Worm (Caenorhabditis elegans) whole organism, mixed stage, embryonic: ENCODE measurements around the gene pei-1.
A peak's percentile ranks its signal among the peaks of the same experiment; 100 is the strongest.
"Not testable (repeated sequence)": the region's sequence is repeated elsewhere in the genome, so short reads cannot be mapped to it uniquely, and the experiment has no call there.

Experiments used
- M03D4.4 ChIP-seq: sonication (generic microtip); optimal IDR thresholded peaks from 2 replicates; lab custom pipeline; 2017; ENCODE audit warnings: mild to moderate bottlenecking, missing genetic modification characterization, missing compliant biosample characterization
- bed-3 ChIP-seq: fragments of 200-800 bp; sonication (Bioruptor generic); optimal IDR thresholded peaks from 3 replicates; lab custom pipeline; 2018; ENCODE audit warnings: mild to moderate bottlenecking, missing genetic modification characterization, moderate library complexity, missing compliant biosample characterization
- blmp-1 ChIP-seq: fragments of 150-350 bp; optimal IDR thresholded peaks from 2 replicates; lab custom pipeline; 2014; ENCODE audit warnings: missing biosample characterization, missing genetic modification characterization
- ceh-39 ChIP-seq: fragments of 150-350 bp; optimal IDR thresholded peaks from 2 replicates; lab custom pipeline; 2014; ENCODE audit warnings: missing biosample characterization, missing genetic modification characterization
- ceh-43 ChIP-seq: fragments of 200-800 bp; sonication (Bioruptor generic); optimal IDR thresholded peaks from 2 replicates; lab custom pipeline; 2018; ENCODE audit warnings: mild to moderate bottlenecking, missing genetic modification characterization, moderate library complexity, missing compliant biosample characterization
- ces-1 ChIP-seq: fragments of 150-350 bp; optimal IDR thresholded peaks from 2 replicates; lab custom pipeline; 2014; ENCODE audit warnings: missing biosample characterization, missing genetic modification reagents, missing genetic modification characterization
- cnd-1 ChIP-seq: fragments of 200-800 bp; sonication (Bioruptor generic); optimal IDR thresholded peaks from 2 replicates; lab custom pipeline; 2018; ENCODE audit warnings: mild to moderate bottlenecking, missing genetic modification characterization, missing compliant biosample characterization
- elt-1 ChIP-seq: sonication (generic microtip); optimal IDR thresholded peaks from 2 replicates; lab custom pipeline; 2017; ENCODE audit warnings: missing genetic modification characterization, mild to moderate bottlenecking, missing compliant biosample characterization, antibody characterized with exemption, moderate library complexity, borderline replicate concordance; ENCODE audit not compliant: insufficient read depth
- elt-3 ChIP-seq: fragments of 150-350 bp; optimal IDR thresholded peaks from 2 replicates; lab custom pipeline; 2014; ENCODE audit warnings: missing biosample characterization, missing genetic modification characterization
- flh-1 ChIP-seq: fragments of 200-800 bp; sonication (Bioruptor generic); optimal IDR thresholded peaks from 2 replicates; lab custom pipeline; 2018; ENCODE audit warnings: mild to moderate bottlenecking, missing genetic modification characterization, moderate library complexity, missing compliant biosample characterization
- ham-2 ChIP-seq: fragments of 200-800 bp; sonication (Bioruptor generic); optimal IDR thresholded peaks from 2 replicates; lab custom pipeline; 2018; ENCODE audit warnings: mild to moderate bottlenecking, missing genetic modification characterization, missing compliant biosample characterization
- lin-32 ChIP-seq: fragments of 200-800 bp; sonication (Bioruptor generic); optimal IDR thresholded peaks from 2 replicates; lab custom pipeline; 2018; ENCODE audit warnings: mild to moderate bottlenecking, missing genetic modification characterization, missing compliant biosample characterization
- mab-5 ChIP-seq: fragments of 150-350 bp; optimal IDR thresholded peaks from 2 replicates; lab custom pipeline; 2014; ENCODE audit warnings: missing biosample characterization, missing genetic modification characterization
- mep-1 ChIP-seq: fragments of 150-350 bp; optimal IDR thresholded peaks from 2 replicates; lab custom pipeline; 2017; ENCODE audit warnings: missing biosample characterization, missing genetic modification reagents, missing genetic modification characterization, inconsistent platforms
- nhr-12 ChIP-seq: fragments of 150-350 bp; optimal IDR thresholded peaks from 2 replicates; lab custom pipeline; 2014; ENCODE audit warnings: missing biosample characterization, missing genetic modification characterization
- nhr-2 ChIP-seq: fragments of 150-350 bp; optimal IDR thresholded peaks from 2 replicates; lab custom pipeline; 2014; ENCODE audit warnings: missing biosample characterization, missing genetic modification characterization
- nhr-237 ChIP-seq: fragments of 150-350 bp; optimal IDR thresholded peaks from 2 replicates; lab custom pipeline; 2014; ENCODE audit warnings: missing biosample characterization, missing genetic modification characterization
- pha-4 ChIP-seq: fragments of 150-350 bp; optimal IDR thresholded peaks from 2 replicates; lab custom pipeline; 2018; ENCODE audit warnings: missing biosample characterization, missing genetic modification reagents, missing genetic modification characterization
- sem-2 ChIP-seq: fragments of 200-800 bp; sonication (Bioruptor generic); optimal IDR thresholded peaks from 2 replicates; lab custom pipeline; 2018; ENCODE audit warnings: mild to moderate bottlenecking, missing genetic modification characterization, missing compliant biosample characterization
- snpc-4 ChIP-seq: fragments of 150-350 bp; optimal IDR thresholded peaks from 2 replicates; lab custom pipeline; 2014; ENCODE audit warnings: missing biosample characterization, missing genetic modification characterization
- tbx-8 ChIP-seq: fragments of 200-800 bp; sonication (Bioruptor generic); optimal IDR thresholded peaks from 2 replicates; lab custom pipeline; 2018; ENCODE audit warnings: mild to moderate bottlenecking, missing genetic modification characterization, moderate library complexity, missing compliant biosample characterization
- unc-120 ChIP-seq: sonication (generic microtip); optimal IDR thresholded peaks from 2 replicates; lab custom pipeline; 2017; ENCODE audit warnings: missing genetic modification characterization, missing compliant biosample characterization; ENCODE audit not compliant: poor library complexity, severe bottlenecking
- zip-8 ChIP-seq: fragments of 150-350 bp; optimal IDR thresholded peaks from 2 replicates; lab custom pipeline; 2014; ENCODE audit warnings: missing biosample characterization, missing genetic modification characterization
- ztf-11 ChIP-seq: fragments of 150-350 bp; optimal IDR thresholded peaks from 2 replicates; lab custom pipeline; 2014; ENCODE audit warnings: missing biosample characterization, missing genetic modification characterization

pei-1 gene

DNA sequence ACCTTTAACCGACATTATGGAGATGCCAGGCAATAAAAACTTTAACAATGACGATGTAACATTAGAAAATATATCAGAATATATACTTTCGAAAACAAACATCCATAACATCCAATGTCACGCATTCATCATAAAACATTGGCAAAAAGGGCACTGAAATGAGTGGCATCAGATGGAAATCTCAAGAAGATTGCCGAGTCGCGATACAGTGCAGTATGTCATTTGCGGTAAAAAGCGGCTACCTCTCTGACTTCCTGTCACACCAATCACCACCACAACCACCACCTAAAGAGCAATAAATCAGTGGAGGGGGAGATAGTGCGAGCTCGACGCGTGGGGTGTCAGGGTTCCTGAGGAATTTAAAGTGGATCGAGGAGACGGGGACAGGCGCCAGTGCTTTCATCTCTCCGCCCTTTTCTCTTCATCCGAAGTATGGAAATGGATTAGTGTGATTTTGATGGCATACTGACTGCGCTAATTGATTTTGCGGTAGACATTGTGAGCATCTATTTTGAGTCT, 20.8 kb upstream of the pei-1 start:
- TF ChIP-seq snpc-4 (tag; lab: Kevin White, UChicago) (no peak), zip-8 (tag; lab: Kevin White, UChicago) (no peak), elt-1 (tag; lab: Kevin White, UChicago) (peak; percentile 98), ztf-11 (tag; lab: Kevin White, UChicago) (no peak), nhr-12 (tag; lab: Kevin White, UChicago) (no peak), ceh-39 (tag; lab: Kevin White, UChicago) (no peak), lin-32 (GFP tag; lab: Kevin White, UChicago) (no peak), sem-2 (GFP tag; lab: Kevin White, UChicago) (no peak), bed-3 (GFP tag; lab: Kevin White, UChicago) (no peak)

DNA sequence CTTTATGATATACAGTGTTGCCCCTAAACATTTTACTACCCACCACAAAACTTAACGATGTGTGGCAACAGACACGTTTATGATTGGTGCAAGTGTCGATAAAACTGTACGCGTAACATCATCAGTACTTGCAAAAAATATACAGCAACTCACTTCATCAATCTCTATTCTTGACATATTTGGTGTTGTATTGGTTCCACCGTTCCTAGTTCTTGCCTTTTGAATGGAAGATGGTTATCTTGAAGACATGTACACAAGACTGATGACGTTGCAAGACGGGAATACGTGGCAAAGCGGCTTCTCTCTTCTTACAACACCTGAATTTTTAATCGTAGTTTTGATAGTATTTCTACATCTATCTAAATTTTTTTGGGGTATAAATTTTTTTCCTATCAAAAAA, 18.6 kb upstream of the pei-1 start:
- TF ChIP-seq ceh-39 (tag; lab: Kevin White, UChicago), result no peak
- TF ChIP-seq elt-1 (tag; lab: Kevin White, UChicago), result peak; percentile 91
- TF ChIP-seq, all 35 proteins: peak for 1

DNA sequence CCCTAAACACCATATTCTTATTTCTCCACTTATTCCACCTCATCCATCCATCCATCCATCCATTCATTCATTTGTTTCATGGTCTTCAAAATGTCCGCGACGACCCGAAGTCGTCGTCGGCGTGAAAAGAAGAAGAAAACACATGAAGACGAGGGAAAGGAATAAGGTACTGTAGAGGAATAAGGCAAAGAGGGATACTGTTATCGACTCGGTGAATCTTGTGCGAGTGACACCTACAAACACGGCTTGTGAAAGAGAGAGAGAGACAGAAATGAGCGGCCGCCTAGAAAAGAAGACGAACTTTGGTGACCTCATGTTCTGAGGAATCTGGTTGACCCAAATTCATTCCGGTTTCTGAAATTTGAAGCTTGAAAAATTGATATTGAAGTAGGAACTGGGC, 16.8 kb upstream of the pei-1 start:
- TF ChIP-seq ham-2 (GFP tag; lab: Kevin White, UChicago), result no peak
- TF ChIP-seq ceh-39 (tag; lab: Kevin White, UChicago), result no peak
- TF ChIP-seq elt-1 (tag; lab: Kevin White, UChicago), result peak; percentile 97
- TF ChIP-seq, all 35 proteins: peak for 1

DNA sequence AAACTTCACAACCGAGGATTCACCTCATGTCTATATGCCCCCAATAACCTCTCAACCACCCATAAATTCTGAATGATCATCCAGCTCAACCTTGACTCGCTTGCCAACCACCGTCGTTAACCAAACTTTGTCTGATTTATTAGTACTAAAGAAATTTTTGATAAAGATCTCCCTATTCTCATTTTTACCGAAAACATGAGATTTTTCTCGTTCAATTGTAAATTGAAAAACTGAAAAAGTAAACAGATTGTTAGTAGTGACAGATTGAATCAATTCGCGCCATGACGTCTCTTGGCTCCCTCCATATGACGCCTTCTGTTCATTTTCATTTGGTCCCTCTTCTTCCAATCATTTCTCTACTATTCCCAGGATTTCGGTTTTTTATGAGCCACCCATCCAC, 15.6 kb upstream of the pei-1 start:
- TF ChIP-seq mep-1 (no peak), ztf-11 (tag; lab: Kevin White, UChicago) (no peak), M03D4.4 (tag; lab: Kevin White, UChicago) (no peak)

DNA sequence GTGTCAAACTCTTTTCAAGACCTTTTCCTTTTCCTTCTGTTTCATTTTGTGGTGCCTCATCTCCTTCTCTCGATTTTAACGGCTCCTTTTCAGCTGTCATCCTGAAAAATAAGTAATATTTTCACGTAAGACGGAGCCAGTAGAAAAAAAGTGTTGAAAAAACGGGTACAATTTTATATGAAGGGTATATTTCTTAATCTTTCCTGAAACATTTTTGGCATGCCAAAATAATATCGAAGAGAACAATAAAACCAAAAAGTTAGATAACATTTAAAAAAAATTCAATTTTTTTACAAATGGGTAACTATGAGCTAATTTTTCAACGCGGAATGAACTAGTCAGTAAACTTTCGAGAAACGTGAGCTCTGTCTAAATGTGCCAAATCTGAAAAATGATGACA, 9.3 kb upstream of the pei-1 start, which contains the start of gene aat-1:
Gene aat-1, minus strand, starts transcription at position 101 of the 400 bp plus-strand sequence.
- TF ChIP-seq nhr-2 (tag; lab: Kevin White, UChicago) (no peak), lin-32 (GFP tag; lab: Kevin White, UChicago) (no peak), ces-1 (GFP tag; lab: Kevin White, UChicago) (no peak)
- TF ChIP-seq, all 35 proteins: peak for 0

DNA sequence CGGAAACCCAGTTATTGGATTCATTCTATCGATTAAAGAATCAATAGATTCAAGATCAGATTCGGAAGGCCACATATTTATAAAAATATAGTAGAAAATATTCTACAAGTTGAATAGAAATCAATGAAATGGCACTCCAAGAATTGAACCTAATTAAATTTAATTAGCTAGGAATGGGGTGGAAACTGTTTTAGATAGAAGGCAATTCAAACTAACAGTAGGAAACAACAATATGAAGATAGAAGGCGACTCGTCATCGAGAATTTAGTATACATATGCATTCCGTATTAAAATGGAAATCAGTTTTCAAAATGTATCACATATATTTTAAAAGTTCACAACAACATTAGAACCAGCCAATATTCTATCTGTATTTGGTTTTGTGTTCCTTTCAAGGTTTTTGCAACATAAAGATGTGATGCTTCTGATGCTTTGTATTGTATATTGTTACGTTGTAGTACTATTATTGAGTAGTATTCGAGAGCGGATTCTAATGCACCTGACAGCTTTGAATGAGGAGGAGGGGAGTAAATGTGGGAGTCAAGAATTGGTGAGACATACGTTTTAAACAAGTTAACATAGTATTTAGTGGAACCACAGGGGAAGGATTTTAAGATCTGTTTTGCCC, 3.6 kb upstream of the pei-1 start, which contains the start of the genes F27C8.3 and F27C8.2:
Gene F27C8.3, minus strand, starts transcription at position 101 of the 628 bp plus-strand sequence.
Gene F27C8.2, plus strand, starts transcription at position 578 of the 628 bp plus-strand sequence.
- TF ChIP-seq blmp-1, snpc-4, ztf-11 (tag; lab: Kevin White, UChicago): not testable (repeated sequence)

DNA sequence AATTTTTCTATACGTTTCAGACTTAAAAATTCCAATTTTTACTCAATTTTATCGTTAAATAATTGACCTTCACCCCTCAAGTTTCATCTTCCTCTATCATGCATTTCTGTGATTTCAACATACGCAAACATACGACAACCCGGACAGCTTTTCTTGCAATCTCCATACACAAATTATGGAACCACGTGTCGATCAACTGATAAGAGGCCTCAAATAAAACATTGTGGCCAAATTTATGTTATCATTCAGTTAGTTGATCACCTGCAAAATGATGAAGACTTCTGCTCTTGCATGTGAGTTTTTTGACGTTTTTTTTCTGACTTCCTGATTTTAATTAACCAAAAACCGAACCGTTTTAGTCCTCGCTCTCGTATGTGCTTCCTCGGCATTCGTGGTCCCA, 1.1 kb upstream of the pei-1 start, which contains the start of gene spp-18:
Gene spp-18, plus strand, starts transcription at position 257 of the 400 bp plus-strand sequence.
- no peak for TF ChIP-seq tbx-8 (GFP tag; lab: Kevin White, UChicago)
- TF ChIP-seq ceh-43 (GFP tag; lab: Kevin White, UChicago), result no peak
- TF ChIP-seq ces-1 (GFP tag; lab: Kevin White, UChicago), result no peak
- TF ChIP-seq cnd-1 (tag; lab: Kevin White, UChicago), result no peak
- no peak for TF ChIP-seq flh-1 (GFP tag; lab: Kevin White, UChicago)
- TF ChIP-seq ham-2 (GFP tag; lab: Kevin White, UChicago), result no peak
- TF ChIP-seq pha-4 (tag; lab: Kevin White, UChicago), result no peak
- no peak for TF ChIP-seq elt-3 (tag; lab: Kevin White, UChicago)
- no peak for TF ChIP-seq mab-5 (tag; lab: Kevin White, UChicago)
- TF ChIP-seq ceh-39 (tag; lab: Kevin White, UChicago), result no peak
- TF ChIP-seq ztf-11 (tag; lab: Kevin White, UChicago), result no peak
- TF ChIP-seq nhr-237, result no peak
- TF ChIP-seq blmp-1 (tag; lab: Kevin White, UChicago), result no peak
- no peak for TF ChIP-seq unc-120 (tag; lab: Kevin White, UChicago)
